Fruit fly (Drosophila melanogaster) whole organism, prepupa: ENCODE results near the gene DCTN1-p150.
A peak's percentile ranks its signal among the peaks of the same experiment; 100 is the strongest.

ENCODE experiments used
- CG10631 ChIP-seq: fragments of 200-800 bp; sonication (Bioruptor generic); optimal IDR thresholded peaks from 2 replicates; lab custom pipeline; 2016; ENCODE audit warnings: missing biosample characterization, missing genetic modification characterization
- CG8319 ChIP-seq: fragments of 200-800 bp; sonication (Bioruptor generic); optimal IDR thresholded peaks from 3 replicates; lab custom pipeline; 2016; ENCODE audit warnings: missing biosample characterization, missing genetic modification characterization
- Ets96B ChIP-seq: fragments of 200-800 bp; optimal IDR thresholded peaks from 2 replicates; lab custom pipeline; 2019; ENCODE audit warnings: missing biosample characterization, mild to moderate bottlenecking, missing genetic modification characterization, moderate library complexity
- Hr38 ChIP-seq: sonication (Bioruptor generic); optimal IDR thresholded peaks from 2 replicates; lab custom pipeline; 2016; ENCODE audit warnings: missing biosample characterization, missing genetic modification characterization
- esn ChIP-seq: fragments of 200-800 bp; sonication (Bioruptor generic); optimal IDR thresholded peaks from 2 replicates; lab custom pipeline; 2016; ENCODE audit warnings: missing biosample characterization, mild to moderate bottlenecking, missing genetic modification characterization, moderate library complexity
- vri ChIP-seq: fragments of 200-800 bp; sonication (Bioruptor generic); optimal IDR thresholded peaks from 3 replicates; lab custom pipeline; 2016; ENCODE audit warnings: missing biosample characterization, mild to moderate bottlenecking, missing genetic modification characterization

- TF ChIP-seq CG10631 (GFP tag; lab: Kevin White, UChicago) (peak; percentile 60), Ets96B (tag; lab: Kevin White, UChicago) (peak; percentile 35), vri (GFP tag; lab: Kevin White, UChicago) (no peak), CG8319 (GFP tag; lab: Kevin White, UChicago) (peak; percentile 8), Hr38 (GFP tag; lab: Kevin White, UChicago) (no peak), esn (GFP tag; lab: Kevin White, UChicago) (peak; percentile 58)
These were observed 28.1 kb downstream of the DCTN1-p150 start for dm6 chr3L:13957212-13957668.
